Worm (Caenorhabditis elegans) whole organism, L3 larva: ENCODE measurements around the gene col-97.

Experiments used
- R02D3.7 ChIP-seq: fragments of 150-350 bp; optimal IDR thresholded peaks from 2 replicates; lab custom pipeline; 2014; ENCODE audit warnings: missing biosample characterization, missing genetic modification characterization
- ZK546.5 ChIP-seq: sonication (generic microtip); optimal IDR thresholded peaks from 2 replicates; lab custom pipeline; 2017; ENCODE audit warnings: missing biosample characterization, missing genetic modification characterization
- aly-2 ChIP-seq: fragments of 150-350 bp; optimal IDR thresholded peaks from 2 replicates; lab custom pipeline; 2014; ENCODE audit warnings: missing biosample characterization, missing genetic modification characterization
- ama-1 ChIP-seq: fragments of 150-350 bp; optimal IDR thresholded peaks from 2 replicates; lab custom pipeline; 2018
- ceh-16 ChIP-seq: sonication (generic microtip); optimal IDR thresholded peaks from 2 replicates; lab custom pipeline; 2017; ENCODE audit warnings: missing biosample characterization, missing genetic modification characterization
- ceh-28 ChIP-seq: fragments of 150-350 bp; optimal IDR thresholded peaks from 2 replicates; lab custom pipeline; 2014; ENCODE audit warnings: missing biosample characterization, missing genetic modification reagents, missing genetic modification characterization
- ceh-82 ChIP-seq: fragments of 150-350 bp; optimal IDR thresholded peaks from 2 replicates; lab custom pipeline; 2014; ENCODE audit warnings: missing biosample characterization, missing genetic modification characterization
- ceh-9 ChIP-seq: sonication (generic microtip); optimal IDR thresholded peaks from 2 replicates; lab custom pipeline; 2018; ENCODE audit warnings: missing biosample characterization, missing genetic modification characterization
- egl-27 ChIP-seq: sonication (generic microtip); optimal IDR thresholded peaks from 4 replicates; lab custom pipeline; 2017; ENCODE audit warnings: missing biosample characterization, missing genetic modification reagents, missing genetic modification characterization
- egl-5 ChIP-seq: fragments of 150-350 bp; optimal IDR thresholded peaks from 2 replicates; lab custom pipeline; 2017; ENCODE audit warnings: missing biosample characterization, missing genetic modification reagents, missing genetic modification characterization, inconsistent platforms
- elt-1 ChIP-seq: fragments of 150-350 bp; optimal IDR thresholded peaks from 2 replicates; lab custom pipeline; 2014; ENCODE audit warnings: missing biosample characterization, missing genetic modification characterization
- elt-2 ChIP-seq: sonication (generic microtip); optimal IDR thresholded peaks from 2 replicates; lab custom pipeline; 2016; ENCODE audit warnings: missing genetic modification reagents, mild to moderate bottlenecking, missing genetic modification characterization, missing compliant biosample characterization
- fos-1 ChIP-seq: fragments of 150-350 bp; optimal IDR thresholded peaks from 2 replicates; lab custom pipeline; 2014; ENCODE audit warnings: missing biosample characterization, missing genetic modification characterization
- hmg-11 ChIP-seq: sonication (generic microtip); optimal IDR thresholded peaks from 2 replicates; lab custom pipeline; 2016; ENCODE audit warnings: missing genetic modification characterization, missing compliant biosample characterization
- jun-1 ChIP-seq: fragments of 150-350 bp; optimal IDR thresholded peaks from 2 replicates; lab custom pipeline; 2014; ENCODE audit warnings: missing biosample characterization, missing genetic modification reagents, missing genetic modification characterization
- lin-15B ChIP-seq: fragments of 150-350 bp; optimal IDR thresholded peaks from 2 replicates; lab custom pipeline; 2014; ENCODE audit warnings: missing biosample characterization, missing genetic modification characterization
- lin-39 ChIP-seq: fragments of 150-350 bp; optimal IDR thresholded peaks from 2 replicates; lab custom pipeline; 2018; ENCODE audit warnings: missing biosample characterization, missing genetic modification reagents, missing genetic modification characterization
- lsy-12 ChIP-seq: sonication (generic microtip); optimal IDR thresholded peaks from 2 replicates; lab custom pipeline; 2016; ENCODE audit warnings: mild to moderate bottlenecking, missing genetic modification characterization, missing compliant biosample characterization
- mdl-1 ChIP-seq: fragments of 150-350 bp; optimal IDR thresholded peaks from 2 replicates; lab custom pipeline; 2014; ENCODE audit warnings: missing biosample characterization, missing genetic modification characterization
- mml-1 ChIP-seq: fragments of 150-350 bp; sonication (generic microtip); optimal IDR thresholded peaks from 3 replicates; lab custom pipeline; 2014; ENCODE audit warnings: missing biosample characterization, missing genetic modification characterization
- nhr-12 ChIP-seq: fragments of 150-350 bp; optimal IDR thresholded peaks from 2 replicates; lab custom pipeline; 2014; ENCODE audit warnings: missing biosample characterization, missing genetic modification characterization
- nhr-23 ChIP-seq: fragments of 150-350 bp; optimal IDR thresholded peaks from 2 replicates; lab custom pipeline; 2014; ENCODE audit warnings: missing biosample characterization, missing genetic modification reagents, missing genetic modification characterization
- nhr-237 ChIP-seq: fragments of 150-350 bp; optimal IDR thresholded peaks from 2 replicates; lab custom pipeline; 2014; ENCODE audit warnings: missing biosample characterization, missing genetic modification characterization
- nhr-25 ChIP-seq: sonication (generic microtip); optimal IDR thresholded peaks from 2 replicates; lab custom pipeline; 2017; ENCODE audit warnings: missing biosample characterization, missing genetic modification characterization
- nhr-28 ChIP-seq: fragments of 150-350 bp; optimal IDR thresholded peaks from 2 replicates; lab custom pipeline; 2014; ENCODE audit warnings: missing biosample characterization, missing genetic modification characterization
- nhr-67 ChIP-seq: fragments of 150-350 bp; optimal IDR thresholded peaks from 2 replicates; lab custom pipeline; 2014; ENCODE audit warnings: missing biosample characterization, missing genetic modification characterization
- nhr-76 ChIP-seq: fragments of 150-350 bp; sonication (generic microtip); optimal IDR thresholded peaks from 5 replicates; lab custom pipeline; 2014; ENCODE audit warnings: missing biosample characterization, missing genetic modification characterization
- nhr-77 ChIP-seq: fragments of 150-350 bp; optimal IDR thresholded peaks from 2 replicates; lab custom pipeline; 2014; ENCODE audit warnings: missing biosample characterization, missing genetic modification characterization
- pha-4 ChIP-seq: fragments of 150-350 bp; optimal IDR thresholded peaks from 2 replicates; lab custom pipeline; 2014; ENCODE audit warnings: missing biosample characterization, missing genetic modification reagents, missing genetic modification characterization
- pqm-1 ChIP-seq: fragments of 150-350 bp; optimal IDR thresholded peaks from 2 replicates; lab custom pipeline; 2017; ENCODE audit warnings: missing biosample characterization, missing genetic modification characterization, inconsistent platforms
- snpc-4 ChIP-seq: fragments of 150-350 bp; optimal IDR thresholded peaks from 2 replicates; lab custom pipeline; 2014; ENCODE audit warnings: missing biosample characterization, missing genetic modification characterization
- tbx-2 ChIP-seq: sonication (generic microtip); optimal IDR thresholded peaks from 2 replicates; lab custom pipeline; 2016; ENCODE audit warnings: mild to moderate bottlenecking, missing genetic modification characterization, missing compliant biosample characterization
- unc-39 ChIP-seq: sonication (generic microtip); optimal IDR thresholded peaks from 4 replicates; lab custom pipeline; 2017; ENCODE audit warnings: missing biosample characterization, missing genetic modification characterization
- unc-62 ChIP-seq: fragments of 150-350 bp; sonication (generic microtip); optimal IDR thresholded peaks from 4 replicates; lab custom pipeline; 2014; ENCODE audit warnings: missing biosample characterization, missing genetic modification reagents, missing genetic modification characterization
- ztf-4 ChIP-seq: fragments of 150-350 bp; optimal IDR thresholded peaks from 2 replicates; lab custom pipeline; 2014; ENCODE audit warnings: missing biosample characterization, missing genetic modification characterization

col-97 gene

ce11 chrIII:13029608-13030007, 36.1 kb upstream of the col-97 start, which contains the start of gene F14F7.4:
F14F7.4 (minus strand) TSS chrIII:13029708.
- TF ChIP-seq mdl-1 (tag; lab: Kevin White, UChicago) = no peak
- TF ChIP-seq pqm-1 (tag; lab: Kevin White, UChicago) = no peak
- no peak for TF ChIP-seq nhr-77 (tag; lab: Kevin White, UChicago)

ce11 chrIII:13027949-13028348, 34.4 kb upstream of the col-97 start:
- TF ChIP-seq nhr-23 (no peak), jun-1 (tag; lab: Kevin White, UChicago) (no peak), lsy-12 (tag; lab: Kevin White, UChicago) (no peak), mml-1 (tag; lab: Kevin White, UChicago) (no peak), lin-39 (tag; lab: Kevin White, UChicago) (no peak), pha-4 (tag; lab: Kevin White, UChicago) (no peak)

ce11 chrIII:13024281-13024680, 30.8 kb upstream of the col-97 start, which contains the start of gene cyp-13A12:
cyp-13A12 (plus strand) TSS chrIII:13024547.
- TF ChIP-seq ceh-9 (tag; lab: Kevin White, UChicago) (no peak), elt-2 (peak; percentile 46), pqm-1 (tag; lab: Kevin White, UChicago) (peak; percentile 59), pha-4 (tag; lab: Kevin White, UChicago) (peak; percentile 7), nhr-12 (no peak), unc-62 (GFP tag; lab: Kevin White, UChicago) (no peak), nhr-237 (tag; lab: Kevin White, UChicago) (no peak), ceh-28 (tag; lab: Kevin White, UChicago) (no peak), egl-5 (tag; lab: Kevin White, UChicago) (no peak), mdl-1 (tag; lab: Kevin White, UChicago) (no peak), ztf-4 (tag; lab: Kevin White, UChicago) (no peak)

- no peak for TF ChIP-seq nhr-237 (tag; lab: Kevin White, UChicago)
- TF ChIP-seq fos-1 (tag; lab: Kevin White, UChicago) = no peak
- no peak for TF ChIP-seq ceh-28 (tag; lab: Kevin White, UChicago)
- TF ChIP-seq ceh-82 (tag; lab: Kevin White, UChicago) = no peak
- no peak for TF ChIP-seq unc-62 (GFP tag; lab: Kevin White, UChicago)
- no peak for TF ChIP-seq ceh-16 (tag; lab: Kevin White, UChicago)
- TF ChIP-seq egl-27 (tag; lab: Kevin White, UChicago) = no peak
- no peak for TF ChIP-seq nhr-23
- no peak for TF ChIP-seq unc-39 (tag; lab: Kevin White, UChicago)
- TF ChIP-seq pha-4 (tag; lab: Kevin White, UChicago) = no peak
- TF ChIP-seq nhr-25 (tag; lab: Kevin White, UChicago) = no peak
- TF ChIP-seq ama-1 (lab: Kevin White, UChicago) = no peak
- no peak for TF ChIP-seq elt-2
- TF ChIP-seq nhr-67 (tag; lab: Kevin White, UChicago) = no peak
- TF ChIP-seq snpc-4 (tag; lab: Kevin White, UChicago) = no peak
- TF ChIP-seq jun-1 (tag; lab: Kevin White, UChicago) = no peak
- TF ChIP-seq ceh-9 (tag; lab: Kevin White, UChicago) = no peak
- TF ChIP-seq nhr-12 = no peak
- TF ChIP-seq lin-15B (tag; lab: Kevin White, UChicago) = no peak
Measured at ce11 chrIII:13020741-13021140, 27.2 kb upstream of the col-97 start, which contains the start of gene cyp-13A11. cyp-13A11 (plus strand) TSS chrIII:13021006.

ce11 chrIII:13019547-13020098, 26.1 kb upstream of the col-97 start:
- TF ChIP-seq elt-1 (tag; lab: Kevin White, UChicago) (no peak), ceh-16 (tag; lab: Kevin White, UChicago) (no peak), snpc-4 (tag; lab: Kevin White, UChicago) (no peak), aly-2 (tag; lab: Kevin White, UChicago) (no peak), hmg-11 (no peak), mdl-1 (tag; lab: Kevin White, UChicago) (no peak), nhr-237 (tag; lab: Kevin White, UChicago) (no peak), ceh-82 (tag; lab: Kevin White, UChicago) (no peak), ZK546.5 (tag; lab: Kevin White, UChicago) (no peak), nhr-28 (no peak), R02D3.7 (tag; lab: Kevin White, UChicago) (no peak), nhr-76 (tag; lab: Kevin White, UChicago) (no peak), tbx-2 (tag; lab: Kevin White, UChicago) (no peak)
